Fruit fly (Drosophila melanogaster): ENCODE measurements around the gene CG5418.

CG5418 gene

dm6 chr2L:12498538-12498937 is 45.5 kb upstream of the CG5418 start (continued):
- TF ChIP-seq nmo (GFP tag; optimal IDR thresholded peaks at IDR 0.05) (no peak), ham (GFP tag; IDR thresholded peaks at IDR 0.05) (no peak), slp2 (GFP tag; optimal IDR thresholded peaks at IDR 0.05) (no peak), ssp (GFP tag; IDR thresholded peaks at IDR 0.05) (no peak), hbn (GFP tag; IDR thresholded peaks at IDR 0.05; ENCODE audit: partially characterized antibody) (no peak), Adf1 (GFP tag; IDR thresholded peaks at IDR 0.05) (no peak), CG16813 (GFP tag; IDR thresholded peaks at IDR 0.05; ENCODE audit: partially characterized antibody) (no peak), CG6689 (GFP tag; IDR thresholded peaks at IDR 0.05) (0 out of 2 replicates have a peak, but pooled peaks have one; percentile 9), CG7271 (tag; optimal IDR thresholded peaks at IDR 0.05) (no peak), CG13123 (GFP tag; optimal IDR thresholded peaks at IDR 0.05) (no peak), Vsx1 (GFP tag; optimal IDR thresholded peaks at IDR 0.05) (no peak), jing (GFP tag; optimal IDR thresholded peaks at IDR 0.05) (no peak), NfI (GFP tag; optimal IDR thresholded peaks at IDR 0.05) (peak; percentile 16), CG15479 (GFP tag; optimal IDR thresholded peaks at IDR 0.05) (no peak), Side (GFP tag; optimal IDR thresholded peaks at IDR 0.05) (no peak), her (GFP tag; optimal IDR thresholded peaks at IDR 0.05) (no peak), Dad (GFP tag; optimal IDR thresholded peaks at IDR 0.05) (no peak), CG5180 (GFP tag; optimal IDR thresholded peaks at IDR 0.05) (peak; percentile 18), CG17612 (GFP tag; IDR thresholded peaks at IDR 0.05) (no peak), Doc3 (GFP tag; IDR thresholded peaks at IDR 0.05; ENCODE audit: partially characterized antibody) (no peak), ase (GFP tag; IDR thresholded peaks at IDR 0.05) (no peak), h (optimal IDR thresholded peaks at IDR 0.05) (no peak), CG4820 (GFP tag; optimal IDR thresholded peaks at IDR 0.05) (no peak), Sox102F (GFP tag; optimal IDR thresholded peaks at IDR 0.05) (peak; percentile 2), Kr (GFP tag; optimal IDR thresholded peaks at IDR 0.05) (no peak), bigmax (GFP tag; optimal IDR thresholded peaks at IDR 0.05) (no peak), CG9609 (GFP tag; optimal IDR thresholded peaks at IDR 0.05) (no peak), CG33213 (GFP tag; optimal IDR thresholded peaks at IDR 0.05) (no peak), CG14667 (GFP tag; IDR thresholded peaks at IDR 0.05) (no peak), CG9932 (GFP tag; IDR thresholded peaks at IDR 0.05) (no peak), fd102C (GFP tag; optimal IDR thresholded peaks at IDR 0.05) (no peak), CG1792 (GFP tag; optimal IDR thresholded peaks at IDR 0.05) (no peak)

dm6 chr2L:12497283-12498265 is 44.5 kb upstream of the CG5418 start, which contains the start of gene t-cup:
TSS of gene t-cup (minus strand) at chr2L:12497333.
- TF ChIP-seq CG10321 (GFP tag; IDR thresholded peaks at IDR 0.05), result peak; percentile 44; the same call in 1 of the 2 replicates
- TF ChIP-seq stwl (tag; optimal IDR thresholded peaks at IDR 0.05), result peak; percentile 2
- peak; percentile 49; the same call in 1 of the 2 replicates for TF ChIP-seq ara (GFP tag; IDR thresholded peaks at IDR 0.05)
- peak; percentile 71 for TF ChIP-seq NC2β (GFP tag; optimal IDR thresholded peaks at IDR 0.05)
- 0 out of 2 replicates have a peak, but pooled peaks have one; percentile 29 for TF ChIP-seq CG3847 (GFP tag; IDR thresholded peaks at IDR 0.05)
- no peak for TF ChIP-seq sr (GFP tag; IDR thresholded peaks at IDR 0.05)
- no peak for TF ChIP-seq fru (optimal IDR thresholded peaks at IDR 0.05)
- TF ChIP-seq chn (GFP tag; optimal IDR thresholded peaks at IDR 0.05), result no peak
- TF ChIP-seq D (optimal IDR thresholded peaks at IDR 0.05), result no peak
- TF ChIP-seq D (GFP tag; optimal IDR thresholded peaks at IDR 0.05), result peak; percentile 69
- TF ChIP-seq kah (GFP tag; optimal IDR thresholded peaks at IDR 0.05), result peak; percentile 56
- TF ChIP-seq unpg (GFP tag; optimal IDR thresholded peaks at IDR 0.05), result peak; percentile 65
- TF ChIP-seq H15 (GFP tag; IDR thresholded peaks at IDR 0.05), result 0 out of 3 replicates have a peak, but pooled peaks have one; percentile 20
- TF ChIP-seq NC2α (GFP tag; optimal IDR thresholded peaks at IDR 0.05), result peak; percentile 84
- TF ChIP-seq CG15269 (tag; optimal IDR thresholded peaks at IDR 0.05), result peak; percentile 76
- TF ChIP-seq ato (GFP tag; IDR thresholded peaks at IDR 0.05; ENCODE audit: partially characterized antibody), result no peak
- peak; percentile 5 for TF ChIP-seq Kr (GFP tag; optimal IDR thresholded peaks at IDR 0.05)
- peak; percentile 86 for TF ChIP-seq CG3281 (GFP tag; optimal IDR thresholded peaks at IDR 0.05)
- peak; percentile 47 for TF ChIP-seq CHES-1-like (GFP tag; optimal IDR thresholded peaks at IDR 0.05)
- TF ChIP-seq p53 (GFP tag; optimal IDR thresholded peaks at IDR 0.05), result no peak
